Fruit fly (Drosophila melanogaster) whole organism, embryonic: ENCODE measurements around the gene Polr3E.

Experiments used
- CG10209 ChIP-seq: fragments of 200-800 bp; sonication (Bioruptor generic); optimal IDR thresholded peaks from 3 replicates; lab custom pipeline; 2017; ENCODE audit warnings: missing biosample characterization, mild to moderate bottlenecking, missing genetic modification characterization, missing genetic modification reagents
- CG1024 ChIP-seq: fragments of 200-800 bp; sonication (Bioruptor generic); IDR thresholded peaks from 2 replicates; pipeline ENCODE4 v1.3.6; 2022; ENCODE audit warnings: missing biosample characterization, missing genetic modification characterization
- CG10431 ChIP-seq: fragments of 200-800 bp; sonication (Bioruptor generic); optimal IDR thresholded peaks from 3 replicates; lab custom pipeline; 2018; ENCODE audit warnings: missing biosample characterization, mild to moderate bottlenecking, missing genetic modification characterization
- CG11093 ChIP-seq: fragments of 200-800 bp; sonication (Bioruptor generic); IDR thresholded peaks from 3 replicates; pipeline ENCODE4 v1.3.6; 2022; ENCODE audit warnings: missing biosample characterization, missing genetic modification characterization
- CG13287 ChIP-seq: fragments of 200-800 bp; sonication (Bioruptor generic); IDR thresholded peaks from 2 replicates; pipeline ENCODE4 v1.3.6; 2022; ENCODE audit warnings: missing biosample characterization, missing genetic modification characterization; ENCODE audit not compliant: partially characterized antibody
- CG13894 ChIP-seq: fragments of 200-800 bp; sonication (Bioruptor generic); optimal IDR thresholded peaks from 3 replicates; lab custom pipeline; 2018; ENCODE audit warnings: missing biosample characterization, mild to moderate bottlenecking, missing genetic modification characterization, moderate library complexity
- CG17612 ChIP-seq: fragments of 200-800 bp; sonication (Bioruptor generic); IDR thresholded peaks from 2 replicates; pipeline ENCODE4 v1.3.6; 2022; ENCODE audit warnings: missing biosample characterization, missing genetic modification characterization
- CG1832 ChIP-seq: fragments of 200-800 bp; sonication (Bioruptor generic); optimal IDR thresholded peaks from 2 replicates; lab custom pipeline; 2017; ENCODE audit warnings: missing biosample characterization, mild to moderate bottlenecking, missing genetic modification characterization, inconsistent platforms
- CG2875 ChIP-seq: fragments of 200-800 bp; sonication (Bioruptor generic); optimal IDR thresholded peaks from 2 replicates; lab custom pipeline; 2017; ENCODE audit warnings: missing biosample characterization, mild to moderate bottlenecking, missing genetic modification characterization, missing genetic modification reagents
- CG30403 ChIP-seq: fragments of 200-800 bp; sonication (Bioruptor generic); optimal IDR thresholded peaks from 3 replicates; lab custom pipeline; 2016; ENCODE audit warnings: missing biosample characterization, missing genetic modification characterization
- CG32767 ChIP-seq: fragments of 200-800 bp; sonication (Bioruptor generic); IDR thresholded peaks from 2 replicates; pipeline ENCODE4 v1.3.6; 2022; ENCODE audit warnings: missing biosample characterization, missing genetic modification characterization
- CG34224 ChIP-seq: fragments of 200-800 bp; sonication (Bioruptor generic); IDR thresholded peaks from 3 replicates; pipeline ENCODE4 v1.3.6; 2022; ENCODE audit warnings: missing biosample characterization, missing genetic modification characterization; ENCODE audit not compliant: partially characterized antibody
- CG34422 ChIP-seq: fragments of 200-800 bp; sonication (Bioruptor generic); IDR thresholded peaks from 3 replicates; pipeline ENCODE4 v1.3.6; 2022; ENCODE audit warnings: missing biosample characterization, missing genetic modification characterization
- CG5180 ChIP-seq: fragments of 200-800 bp; sonication (Bioruptor generic); optimal IDR thresholded peaks from 3 replicates; lab custom pipeline; 2017; ENCODE audit warnings: missing biosample characterization, missing genetic modification characterization, mild to moderate bottlenecking, moderate library complexity, missing genetic modification reagents
- CG6254 ChIP-seq: fragments of 200-800 bp; sonication (Bioruptor generic); optimal IDR thresholded peaks from 3 replicates; lab custom pipeline; 2017; ENCODE audit warnings: mild to moderate bottlenecking, missing biosample characterization, missing genetic modification reagents, missing genetic modification characterization
- CG7357 ChIP-seq: fragments of 200-800 bp; sonication (Bioruptor generic); IDR thresholded peaks from 3 replicates; pipeline ENCODE4 v1.3.6; 2022; ENCODE audit warnings: missing biosample characterization, missing genetic modification characterization
- CG7928 ChIP-seq: fragments of 200-800 bp; sonication (Bioruptor generic); optimal IDR thresholded peaks from 2 replicates; lab custom pipeline; 2017; ENCODE audit warnings: missing biosample characterization, mild to moderate bottlenecking, missing genetic modification characterization
- CkIIα-i1 ChIP-seq: fragments of 200-800 bp; sonication (Bioruptor generic); IDR thresholded peaks from 2 replicates; pipeline ENCODE4 v1.3.6; 2022; ENCODE audit warnings: missing biosample characterization, missing genetic modification characterization
- Doc2 ChIP-seq: fragments of 200-800 bp; sonication (Bioruptor generic); IDR thresholded peaks from 2 replicates; pipeline ENCODE4 v1.3.6; 2022; ENCODE audit warnings: missing biosample characterization, missing genetic modification characterization
- Ets65A ChIP-seq: fragments of 200-800 bp; sonication (Bioruptor generic); peaks from one replicate; lab custom pipeline; 2016; ENCODE audit warnings: missing biosample characterization, missing genetic modification characterization
- HLH54F ChIP-seq: fragments of 200-800 bp; sonication (Bioruptor generic); optimal IDR thresholded peaks from 3 replicates; lab custom pipeline; 2016; ENCODE audit warnings: missing biosample characterization, missing genetic modification characterization
- Hr51 ChIP-seq, 2 experiments: fragments of 200-800 bp; sonication (Bioruptor generic); optimal IDR thresholded peaks; 2 replicates in 1 of 2; 3 replicates in 1 of 2; lab custom pipeline; 2016 to 2018; ENCODE audit warnings: missing biosample characterization in 2 of 2, missing genetic modification characterization in 2 of 2, mild to moderate bottlenecking in 1 of 2, moderate library complexity in 1 of 2
- Kr ChIP-seq: fragments of 200-800 bp; sonication (Bioruptor generic); optimal IDR thresholded peaks from 2 replicates; lab custom pipeline; 2017; ENCODE audit warnings: missing biosample characterization, mild to moderate bottlenecking, missing genetic modification characterization
- NK7.1 ChIP-seq: fragments of 200-800 bp; sonication (Bioruptor generic); optimal IDR thresholded peaks from 3 replicates; lab custom pipeline; 2016; ENCODE audit warnings: missing biosample characterization, missing genetic modification characterization
- Nf-YB ChIP-seq: fragments of 200-800 bp; sonication (Bioruptor generic); optimal IDR thresholded peaks from 3 replicates; lab custom pipeline; 2019; ENCODE audit warnings: missing biosample characterization, mild to moderate bottlenecking, missing genetic modification characterization, moderate library complexity
- Nf-YC ChIP-seq: fragments of 200-800 bp; optimal IDR thresholded peaks from 3 replicates; lab custom pipeline; 2019; ENCODE audit warnings: missing biosample characterization, mild to moderate bottlenecking, missing genetic modification characterization, moderate library complexity
- PHDP ChIP-seq: fragments of 200-800 bp; sonication (Bioruptor generic); optimal IDR thresholded peaks from 3 replicates; lab custom pipeline; 2018; ENCODE audit warnings: missing biosample characterization, mild to moderate bottlenecking, missing genetic modification characterization, moderate library complexity
- Rx ChIP-seq: fragments of 200-800 bp; sonication (Bioruptor generic); IDR thresholded peaks from 2 replicates; pipeline ENCODE4 v1.3.6; 2022; ENCODE audit warnings: missing biosample characterization, missing genetic modification characterization
- Side ChIP-seq: fragments of 200-800 bp; sonication (Bioruptor generic); optimal IDR thresholded peaks from 2 replicates; lab custom pipeline; 2016; ENCODE audit warnings: missing biosample characterization, missing genetic modification characterization
- Stat92E ChIP-seq, 3 experiments: fragments of >200 bp in 2 of 3; fragments of 200-800 bp in 1 of 3; sonication (Bioruptor generic) in 1 of 3; optimal IDR thresholded peaks; 2 replicates each; lab custom pipeline; 2017 to 2019; ENCODE audit warnings: missing biosample characterization in 3 of 3, missing genetic modification characterization in 3 of 3, mild to moderate bottlenecking in 1 of 3, moderate library complexity in 1 of 3
- bcd ChIP-seq: fragments of 200-800 bp; sonication (Bioruptor generic); optimal IDR thresholded peaks from 2 replicates; lab custom pipeline; 2017; ENCODE audit warnings: missing biosample characterization, mild to moderate bottlenecking, missing genetic modification characterization
- bowl ChIP-seq: fragments of 200-800 bp; sonication (Bioruptor generic); IDR thresholded peaks from 2 replicates; pipeline ENCODE4 v1.3.6; 2022; ENCODE audit warnings: missing biosample characterization, missing genetic modification characterization
- bsh ChIP-seq, 2 experiments: fragments of 200-800 bp; sonication (Bioruptor generic); optimal IDR thresholded peaks; 2 replicates each; lab custom pipeline; 2017 to 2018; ENCODE audit warnings: mild to moderate bottlenecking in 2 of 2, missing biosample characterization in 2 of 2, missing genetic modification characterization in 2 of 2, moderate library complexity in 1 of 2
- chif ChIP-seq, 2 experiments: fragments of 200-800 bp; sonication (Bioruptor generic); optimal IDR thresholded peaks; 3 replicates each; lab custom pipeline; 2016; ENCODE audit warnings: missing biosample characterization in 2 of 2, missing genetic modification characterization in 2 of 2
- crol ChIP-seq: fragments of 200-800 bp; sonication (Bioruptor generic); IDR thresholded peaks from 2 replicates; pipeline ENCODE4 v1.3.6; 2022; ENCODE audit warnings: missing biosample characterization, missing genetic modification characterization
- disco-r ChIP-seq: fragments of 200-800 bp; sonication (Bioruptor generic); optimal IDR thresholded peaks from 2 replicates; lab custom pipeline; 2016; ENCODE audit warnings: missing biosample characterization, missing genetic modification characterization
- dmrt99B ChIP-seq: fragments of 200-800 bp; sonication (Bioruptor generic); optimal IDR thresholded peaks from 2 replicates; lab custom pipeline; 2018; ENCODE audit warnings: missing biosample characterization, mild to moderate bottlenecking, missing genetic modification characterization, moderate library complexity
- dpn ChIP-seq, 2 experiments: fragments of 200-800 bp; sonication (Bioruptor generic); optimal IDR thresholded peaks; 3 replicates each; lab custom pipeline; 2016; ENCODE audit warnings: missing biosample characterization in 2 of 2, missing genetic modification characterization in 2 of 2
- fd96Cb ChIP-seq: fragments of 200-800 bp; sonication (Bioruptor generic); optimal IDR thresholded peaks from 2 replicates; lab custom pipeline; 2018; ENCODE audit warnings: missing biosample characterization, mild to moderate bottlenecking, missing genetic modification characterization, moderate library complexity
- gfzf ChIP-seq: fragments of 200-800 bp; sonication (Bioruptor generic); optimal IDR thresholded peaks from 2 replicates; lab custom pipeline; 2016; ENCODE audit warnings: missing biosample characterization, mild to moderate bottlenecking, missing genetic modification characterization, moderate library complexity
- gro ChIP-seq: fragments of 200-800 bp; sonication (Bioruptor generic); optimal IDR thresholded peaks from 2 replicates; lab custom pipeline; 2016; ENCODE audit warnings: missing biosample characterization, missing genetic modification characterization
- hth ChIP-seq: fragments of >200 bp; optimal IDR thresholded peaks from 2 replicates; lab custom pipeline; 2017; ENCODE audit warnings: inconsistent platforms
- jumu ChIP-seq: fragments of 200-800 bp; sonication (Bioruptor generic); optimal IDR thresholded peaks from 3 replicates; lab custom pipeline; 2016; ENCODE audit warnings: missing biosample characterization, missing genetic modification characterization
- lov ChIP-seq, 2 experiments: fragments of 200-800 bp in 1 of 2; fragments of >200 bp in 1 of 2; sonication (Bioruptor generic) in 1 of 2; IDR thresholded peaks in 1 of 2; optimal IDR thresholded peaks in 1 of 2; 2 replicates in 1 of 2; 3 replicates in 1 of 2; pipeline versions ENCODE4 v1.3.6 to Lab custom; 2017 to 2022; ENCODE audit warnings: missing biosample characterization in 1 of 2, missing genetic modification characterization in 1 of 2
- otp ChIP-seq: fragments of 200-800 bp; sonication (Bioruptor generic); IDR thresholded peaks from 3 replicates; pipeline ENCODE4, ENCODE4 v1.3.6; 2022; ENCODE audit warnings: missing biosample characterization, missing genetic modification characterization
- sima ChIP-seq: fragments of 200-800 bp; sonication (Bioruptor generic); optimal IDR thresholded peaks from 2 replicates; lab custom pipeline; 2016; ENCODE audit warnings: missing biosample characterization, missing genetic modification characterization
- slbo ChIP-seq: fragments of 200-800 bp; sonication (Bioruptor generic); IDR thresholded peaks from 2 replicates; pipeline ENCODE4 v1.3.6; 2022; ENCODE audit warnings: missing biosample characterization, missing genetic modification characterization
- sob ChIP-seq: fragments of 200-800 bp; sonication (Bioruptor generic); IDR thresholded peaks from 2 replicates; pipeline ENCODE4 v1.3.6; 2022; ENCODE audit warnings: missing biosample characterization, missing genetic modification characterization

Gene Polr3E

DNA sequence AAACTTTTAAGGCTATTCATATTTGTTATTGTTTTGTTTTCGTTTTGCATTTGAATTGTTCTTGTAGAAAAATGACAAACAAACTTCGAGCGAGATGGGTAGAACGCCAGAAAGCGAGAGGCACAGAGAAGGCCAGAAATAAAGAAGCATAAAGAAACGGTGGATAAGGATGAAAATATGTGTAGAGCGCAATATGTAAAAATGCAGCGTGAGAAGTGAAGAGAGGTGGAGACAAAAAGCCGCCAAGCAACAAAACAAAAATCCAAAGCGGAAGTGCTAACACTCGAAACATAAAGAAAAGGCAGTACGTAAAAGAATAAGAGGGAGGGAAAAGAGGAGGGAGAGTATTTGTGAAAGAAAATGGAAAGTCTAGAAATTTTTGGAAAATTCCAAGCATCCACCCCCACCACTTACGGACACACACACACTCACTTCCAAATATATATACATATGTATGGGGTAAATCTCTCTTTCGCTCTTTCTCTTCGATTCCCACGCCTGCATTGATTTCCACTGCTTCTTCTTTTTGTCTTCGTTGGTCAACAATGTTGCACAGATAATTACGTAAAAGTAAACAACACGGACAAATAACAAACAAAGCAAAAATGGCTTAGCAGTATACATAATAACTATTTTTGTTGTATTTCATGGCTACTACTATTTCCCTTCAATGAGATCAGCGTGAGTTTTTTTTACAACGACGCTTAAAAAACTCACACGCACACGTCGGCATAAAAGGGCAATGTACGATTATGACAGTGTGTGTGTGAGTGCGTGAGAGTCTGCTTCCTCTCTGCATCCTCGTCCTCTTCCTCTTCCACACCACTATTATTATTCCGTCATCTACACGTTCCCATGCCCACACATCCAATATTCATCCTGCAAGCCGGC is 24.0 kb upstream of the Polr3E start (continued):
- TF ChIP-seq CG34224: no peak
- no peak for TF ChIP-seq gfzf (GFP tag; lab: Kevin White, UChicago)
- TF ChIP-seq Rx: no peak
- no peak for TF ChIP-seq CG32767 (GFP tag; lab: Robert Waterston, UW)
- TF ChIP-seq slbo: no peak
- no peak for TF ChIP-seq hth (lab: Kevin White, UChicago)
- peak; percentile 65; the same call in 1 of the 3 replicates for TF ChIP-seq otp (GFP tag; lab: Robert Waterston, UW)
- no peak for TF ChIP-seq CG17612 (GFP tag; lab: Robert Waterston, UW)
- TF ChIP-seq CkIIα-i1 (GFP tag; lab: Robert Waterston, UW): no peak
- TF ChIP-seq CG13287: no peak
- no peak for TF ChIP-seq NK7.1 (GFP tag; lab: Kevin White, UChicago)
- no peak for TF ChIP-seq bcd (GFP tag; lab: Kevin White, UChicago)
- no peak for TF ChIP-seq CG13894
- no peak for TF ChIP-seq HLH54F (GFP tag; lab: Kevin White, UChicago)
- TF ChIP-seq chif (GFP tag; optimal IDR thresholded peaks at IDR 0.05; lab: Kevin White, UChicago): peak in 1 of 2 experiments; percentile 35
- no peak for TF ChIP-seq sob (GFP tag; lab: Robert Waterston, UW)
- no peak for TF ChIP-seq lov (optimal IDR thresholded peaks at IDR 0.05; lab: Kevin White, UChicago)
- peak; percentile 81; the same call in 1 of the 3 replicates for TF ChIP-seq lov (GFP tag; IDR thresholded peaks at IDR 0.05; lab: Robert Waterston, UW)
- no peak for TF ChIP-seq CG30403
- TF ChIP-seq bsh (GFP tag; optimal IDR thresholded peaks at IDR 0.05; lab: Kevin White, UChicago): peak in 1 of 2 experiments; percentile 49
- no peak for TF ChIP-seq gro
- no peak for TF ChIP-seq CG1832 (GFP tag; lab: Kevin White, UChicago)
- no peak for TF ChIP-seq Side (GFP tag; lab: Kevin White, UChicago)
- no peak for TF ChIP-seq CG11093 (GFP tag; lab: Robert Waterston, UW)
- no peak for TF ChIP-seq PHDP (tag; lab: Kevin White, UChicago)
- TF ChIP-seq Stat92E (GFP tag; optimal IDR thresholded peaks at IDR 0.05; lab: Kevin White, UChicago): peak in 1 of 3 experiments; percentile 25
- TF ChIP-seq CG7928 (GFP tag; lab: Kevin White, UChicago): no peak
- TF ChIP-seq CG1024 (GFP tag; lab: Robert Waterston, UW): no peak
- no peak for TF ChIP-seq CG7357
- TF ChIP-seq crol (GFP tag; lab: Robert Waterston, UW): peak; percentile 27; the same call in 1 of the 2 replicates
- TF ChIP-seq Hr51 (GFP tag; optimal IDR thresholded peaks at IDR 0.05; lab: Kevin White, UChicago): no peak
- TF ChIP-seq Doc2: no peak
- TF ChIP-seq bowl (GFP tag; lab: Robert Waterston, UW): no peak
- TF ChIP-seq Ets65A (GFP tag; lab: Kevin White, UChicago): peak; percentile 26
- no peak for TF ChIP-seq CG34422 (GFP tag; lab: Robert Waterston, UW)
- TF ChIP-seq dmrt99B: no peak
- peak; percentile 4 for TF ChIP-seq CG6254 (GFP tag; lab: Kevin White, UChicago)
- TF ChIP-seq CG2875 (GFP tag; lab: Kevin White, UChicago): peak; percentile 78
- no peak for TF ChIP-seq Kr (GFP tag; lab: Kevin White, UChicago)
- TF ChIP-seq Nf-YB (GFP tag; lab: Kevin White, UChicago): peak; percentile 9
- no peak for TF ChIP-seq fd96Cb (tag; lab: Kevin White, UChicago)
- no peak for TF ChIP-seq CG10431
- TF ChIP-seq CG5180 (GFP tag; lab: Kevin White, UChicago): no peak
- peak; percentile 61 for TF ChIP-seq CG10209 (GFP tag; lab: Kevin White, UChicago)
- TF ChIP-seq sima (GFP tag; lab: Kevin White, UChicago): no peak
- TF ChIP-seq Nf-YC (tag; lab: Kevin White, UChicago): no peak
- TF ChIP-seq disco-r (GFP tag; lab: Kevin White, UChicago): no peak
- TF ChIP-seq jumu: no peak
- peak in 1 of 2 experiments; percentile 36 for TF ChIP-seq dpn (GFP tag; optimal IDR thresholded peaks at IDR 0.05; lab: Kevin White, UChicago)
